Fruit fly (Drosophila melanogaster) whole organism, prepupa: ENCODE results near the gene CG10700.

Experiments
- Blimp-1 ChIP-seq: fragments of 200-800 bp; sonication (Bioruptor generic); optimal IDR thresholded peaks from 3 replicates; lab custom pipeline; 2017; ENCODE audit warnings: missing biosample characterization, missing genetic modification characterization, mild to moderate bottlenecking, moderate library complexity, missing genetic modification reagents
- CG10631 ChIP-seq: fragments of 200-800 bp; sonication (Bioruptor generic); optimal IDR thresholded peaks from 2 replicates; lab custom pipeline; 2016; ENCODE audit warnings: missing biosample characterization, missing genetic modification characterization
- CG10669 ChIP-seq: fragments of 200-800 bp; sonication (Bioruptor generic); optimal IDR thresholded peaks from 3 replicates; lab custom pipeline; 2018; ENCODE audit warnings: missing biosample characterization, mild to moderate bottlenecking, missing genetic modification characterization, moderate library complexity
- CG11294 ChIP-seq: fragments of 200-800 bp; sonication (Bioruptor generic); IDR thresholded peaks from 2 replicates; pipeline ENCODE4 v1.3.6; 2022; ENCODE audit warnings: missing biosample characterization, missing genetic modification characterization
- CG11902 ChIP-seq: fragments of 200-800 bp; sonication (Bioruptor generic); optimal IDR thresholded peaks from 3 replicates; lab custom pipeline; 2016; ENCODE audit warnings: missing biosample characterization, missing genetic modification characterization
- CG15336 ChIP-seq: fragments of 200-800 bp; sonication (Bioruptor generic); IDR thresholded peaks from 2 replicates; pipeline ENCODE4 v1.3.6; 2022; ENCODE audit warnings: missing biosample characterization, missing genetic modification characterization
- CG1621 ChIP-seq: fragments of 200-800 bp; sonication (Bioruptor generic); optimal IDR thresholded peaks from 3 replicates; lab custom pipeline; 2018; ENCODE audit warnings: missing biosample characterization, mild to moderate bottlenecking, missing genetic modification characterization
- CG16779 ChIP-seq: fragments of 200-800 bp; sonication (Bioruptor generic); optimal IDR thresholded peaks from 3 replicates; lab custom pipeline; 2017; ENCODE audit warnings: missing biosample characterization, mild to moderate bottlenecking, missing genetic modification characterization
- CG3032 ChIP-seq: fragments of 200-800 bp; optimal IDR thresholded peaks from 2 replicates; lab custom pipeline; 2019; ENCODE audit warnings: missing biosample characterization, mild to moderate bottlenecking, missing genetic modification characterization, moderate library complexity
- CG31627 ChIP-seq: fragments of 200-800 bp; sonication (Bioruptor generic); optimal IDR thresholded peaks from 3 replicates; lab custom pipeline; 2016; ENCODE audit warnings: missing biosample characterization, missing genetic modification characterization
- CG32006 ChIP-seq: fragments of 200-800 bp; sonication (Bioruptor generic); optimal IDR thresholded peaks from 3 replicates; lab custom pipeline; 2017; ENCODE audit warnings: missing biosample characterization, mild to moderate bottlenecking, missing genetic modification characterization
- CG34406 ChIP-seq: fragments of 200-800 bp; sonication (Bioruptor generic); optimal IDR thresholded peaks from 3 replicates; lab custom pipeline; 2016; ENCODE audit warnings: missing biosample characterization, missing genetic modification characterization
- CG3919 ChIP-seq: fragments of 200-800 bp; sonication (Bioruptor generic); optimal IDR thresholded peaks from 3 replicates; lab custom pipeline; 2016; ENCODE audit warnings: missing biosample characterization, missing genetic modification characterization
- CG4318 ChIP-seq: fragments of 200-800 bp; sonication (Bioruptor generic); optimal IDR thresholded peaks from 3 replicates; lab custom pipeline; 2017; ENCODE audit warnings: missing biosample characterization, mild to moderate bottlenecking, missing genetic modification characterization
- CG6163 ChIP-seq: fragments of 200-800 bp; sonication (Bioruptor generic); IDR thresholded peaks from 3 replicates; pipeline ENCODE4 v1.3.6; 2022; ENCODE audit warnings: missing biosample characterization, missing genetic modification characterization
- CG6808 ChIP-seq: fragments of 200-800 bp; sonication (Bioruptor generic); optimal IDR thresholded peaks from 3 replicates; lab custom pipeline; 2017; ENCODE audit warnings: missing biosample characterization, missing genetic modification characterization, mild to moderate bottlenecking, moderate library complexity, missing genetic modification reagents
- CG6854 ChIP-seq: fragments of 200-800 bp; sonication (Bioruptor generic); optimal IDR thresholded peaks from 2 replicates; lab custom pipeline; 2017; ENCODE audit warnings: missing biosample characterization, mild to moderate bottlenecking, missing genetic modification characterization
- CG7368 ChIP-seq: fragments of 200-800 bp; sonication (Bioruptor generic); optimal IDR thresholded peaks from 3 replicates; lab custom pipeline; 2016; ENCODE audit warnings: missing biosample characterization, missing genetic modification characterization
- CG8119 ChIP-seq: fragments of 200-800 bp; sonication (Bioruptor generic); IDR thresholded peaks from 3 replicates; pipeline ENCODE4 v1.3.6; 2022; ENCODE audit warnings: missing biosample characterization, missing genetic modification characterization
- CG8319 ChIP-seq: fragments of 200-800 bp; sonication (Bioruptor generic); optimal IDR thresholded peaks from 3 replicates; lab custom pipeline; 2016; ENCODE audit warnings: missing biosample characterization, missing genetic modification characterization
- CG8632 ChIP-seq: fragments of 200-800 bp; sonication (Bioruptor generic); optimal IDR thresholded peaks from 3 replicates; lab custom pipeline; 2016; ENCODE audit warnings: missing biosample characterization, missing genetic modification characterization
- CG9139 ChIP-seq: fragments of 200-800 bp; sonication (Bioruptor generic); optimal IDR thresholded peaks from 3 replicates; lab custom pipeline; 2017; ENCODE audit warnings: missing biosample characterization, mild to moderate bottlenecking, missing genetic modification characterization
- Eip75B ChIP-seq: fragments of 200-800 bp; sonication (Bioruptor generic); optimal IDR thresholded peaks from 3 replicates; lab custom pipeline; 2016; ENCODE audit warnings: missing biosample characterization, missing genetic modification characterization
- Eip78C ChIP-seq: fragments of 200-800 bp; sonication (Bioruptor generic); peaks from one replicate; lab custom pipeline; 2016; ENCODE audit warnings: missing biosample characterization, missing genetic modification characterization
- Ets21C ChIP-seq: fragments of 200-800 bp; sonication (Bioruptor generic); optimal IDR thresholded peaks from 3 replicates; lab custom pipeline; 2016; ENCODE audit warnings: missing biosample characterization, missing genetic modification characterization
- Ets96B ChIP-seq: fragments of 200-800 bp; optimal IDR thresholded peaks from 2 replicates; lab custom pipeline; 2019; ENCODE audit warnings: missing biosample characterization, mild to moderate bottlenecking, missing genetic modification characterization, moderate library complexity
- Hr38 ChIP-seq: sonication (Bioruptor generic); optimal IDR thresholded peaks from 2 replicates; lab custom pipeline; 2016; ENCODE audit warnings: missing biosample characterization, missing genetic modification characterization
- Hr39 ChIP-seq: fragments of 200-800 bp; sonication (Bioruptor generic); optimal IDR thresholded peaks from 2 replicates; lab custom pipeline; 2016; ENCODE audit warnings: missing biosample characterization, missing genetic modification characterization
- Hr4 ChIP-seq: fragments of 200-800 bp; sonication (Bioruptor generic); optimal IDR thresholded peaks from 3 replicates; lab custom pipeline; 2016; ENCODE audit warnings: missing biosample characterization, missing genetic modification characterization
- Lpt ChIP-seq: fragments of 200-800 bp; sonication (Bioruptor generic); optimal IDR thresholded peaks from 3 replicates; lab custom pipeline; 2016; ENCODE audit warnings: missing biosample characterization, missing genetic modification characterization
- Met ChIP-seq: fragments of 200-800 bp; sonication (Bioruptor generic); optimal IDR thresholded peaks from 3 replicates; lab custom pipeline; 2016; ENCODE audit warnings: missing biosample characterization, missing genetic modification characterization
- Smox ChIP-seq: fragments of 200-800 bp; sonication (Bioruptor generic); optimal IDR thresholded peaks from 3 replicates; lab custom pipeline; 2016; ENCODE audit warnings: missing biosample characterization, missing genetic modification characterization
- Sox102F ChIP-seq: fragments of 200-800 bp; sonication (Bioruptor generic); optimal IDR thresholded peaks from 2 replicates; lab custom pipeline; 2016; ENCODE audit warnings: missing biosample characterization, mild to moderate bottlenecking, missing genetic modification characterization
- Sox14 ChIP-seq: fragments of 200-800 bp; sonication (Bioruptor generic); optimal IDR thresholded peaks from 3 replicates; lab custom pipeline; 2016; ENCODE audit warnings: missing biosample characterization, missing genetic modification characterization
- Sox15 ChIP-seq: fragments of 200-800 bp; sonication (Bioruptor generic); optimal IDR thresholded peaks from 3 replicates; lab custom pipeline; 2016; ENCODE audit warnings: missing biosample characterization, missing genetic modification characterization
- achi ChIP-seq: fragments of 200-800 bp; sonication (Bioruptor generic); optimal IDR thresholded peaks from 3 replicates; lab custom pipeline; 2016; ENCODE audit warnings: missing biosample characterization, missing genetic modification characterization
- acj6 ChIP-seq: fragments of 200-800 bp; sonication (Bioruptor generic); optimal IDR thresholded peaks from 3 replicates; lab custom pipeline; 2016; ENCODE audit warnings: missing biosample characterization, missing genetic modification characterization
- dac ChIP-seq: fragments of 200-800 bp; sonication (Bioruptor generic); optimal IDR thresholded peaks from 2 replicates; lab custom pipeline; 2017; ENCODE audit warnings: missing biosample characterization, mild to moderate bottlenecking, missing genetic modification characterization
- eg ChIP-seq: fragments of 200-800 bp; sonication (Bioruptor generic); IDR thresholded peaks from 3 replicates; pipeline ENCODE4 v1.3.6; 2022; ENCODE audit warnings: missing biosample characterization, missing genetic modification characterization
- esn ChIP-seq: fragments of 200-800 bp; sonication (Bioruptor generic); optimal IDR thresholded peaks from 2 replicates; lab custom pipeline; 2016; ENCODE audit warnings: missing biosample characterization, mild to moderate bottlenecking, missing genetic modification characterization, moderate library complexity
- fd59A ChIP-seq: fragments of 200-800 bp; sonication (Bioruptor generic); optimal IDR thresholded peaks from 2 replicates; lab custom pipeline; 2017; ENCODE audit warnings: missing biosample characterization, mild to moderate bottlenecking, missing genetic modification characterization, missing genetic modification reagents
- fd85E ChIP-seq: fragments of 200-800 bp; sonication (Bioruptor generic); optimal IDR thresholded peaks from 3 replicates; lab custom pipeline; 2016; ENCODE audit warnings: missing biosample characterization, missing genetic modification characterization
- fkh ChIP-seq: fragments of 200-800 bp; sonication (Bioruptor generic); optimal IDR thresholded peaks from 3 replicates; lab custom pipeline; 2017; ENCODE audit warnings: missing biosample characterization, mild to moderate bottlenecking, missing genetic modification characterization, moderate library complexity
- lz ChIP-seq: fragments of 200-800 bp; sonication (Bioruptor generic); optimal IDR thresholded peaks from 3 replicates; lab custom pipeline; 2016; ENCODE audit warnings: missing biosample characterization, missing genetic modification characterization
- net ChIP-seq: fragments of 200-800 bp; sonication (Bioruptor generic); optimal IDR thresholded peaks from 3 replicates; lab custom pipeline; 2016; ENCODE audit warnings: missing biosample characterization, missing genetic modification characterization
- pdm3 ChIP-seq: fragments of 200-800 bp; sonication (Bioruptor generic); optimal IDR thresholded peaks from 3 replicates; lab custom pipeline; 2016; ENCODE audit warnings: missing biosample characterization, missing genetic modification characterization
- salr ChIP-seq, 2 experiments: fragments of 200-800 bp; sonication (Bioruptor generic); optimal IDR thresholded peaks; 3 replicates each; lab custom pipeline; 2016 to 2018; ENCODE audit warnings: missing biosample characterization in 2 of 2, missing genetic modification characterization in 2 of 2, mild to moderate bottlenecking in 1 of 2
- spab ChIP-seq: fragments of 200-800 bp; sonication (Bioruptor generic); optimal IDR thresholded peaks from 2 replicates; lab custom pipeline; 2017; ENCODE audit warnings: missing biosample characterization, mild to moderate bottlenecking, missing genetic modification characterization, missing genetic modification reagents
- ss ChIP-seq, 2 experiments: fragments of 200-800 bp; sonication (Bioruptor generic); optimal IDR thresholded peaks; 2 replicates in 1 of 2; 3 replicates in 1 of 2; lab custom pipeline; 2017 to 2018; ENCODE audit warnings: mild to moderate bottlenecking in 2 of 2, missing biosample characterization in 2 of 2, missing genetic modification characterization in 2 of 2, moderate library complexity in 1 of 2
- svp ChIP-seq: fragments of 200-800 bp; sonication (Bioruptor generic); peaks from one replicate; lab custom pipeline; 2016; ENCODE audit warnings: missing biosample characterization, missing genetic modification characterization
- topi ChIP-seq: fragments of 200-800 bp; sonication (Bioruptor generic); optimal IDR thresholded peaks from 3 replicates; lab custom pipeline; 2016; ENCODE audit warnings: missing biosample characterization, missing genetic modification characterization
- vri ChIP-seq: fragments of 200-800 bp; sonication (Bioruptor generic); optimal IDR thresholded peaks from 3 replicates; lab custom pipeline; 2016; ENCODE audit warnings: missing biosample characterization, mild to moderate bottlenecking, missing genetic modification characterization

CG10700 gene

DNA sequence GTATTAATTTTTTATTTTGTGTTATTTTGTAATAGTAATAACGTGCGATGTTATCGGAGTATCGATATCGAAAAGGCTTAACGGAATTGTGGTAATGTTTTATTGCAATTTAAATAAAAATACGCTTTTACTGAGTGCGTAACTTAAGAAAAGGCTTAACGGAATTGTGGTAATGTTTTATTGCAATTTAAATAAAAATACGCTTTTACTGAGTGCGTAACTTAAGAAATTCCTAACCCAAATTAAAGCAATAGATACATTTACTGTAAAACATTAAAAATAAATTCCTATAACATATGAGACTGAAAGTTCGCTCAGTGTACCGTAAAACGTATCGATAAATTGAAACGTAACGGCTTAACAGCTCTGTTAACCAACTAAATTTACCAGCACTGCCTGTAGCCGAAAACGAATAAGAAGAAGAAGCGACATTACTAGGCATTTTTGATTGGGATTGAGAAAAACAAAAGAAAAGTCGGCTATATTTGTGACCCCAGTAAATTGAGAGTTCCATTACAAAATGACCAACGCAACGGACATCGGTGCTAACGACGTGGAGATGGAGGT, 27.2 kb downstream of the CG10700 start, which contains the start of gene Rpn3:
TSS of gene Rpn3 (plus strand) at position 257 of the 567 bp plus-strand sequence.
- TF ChIP-seq lz (peak; percentile 89), Sox102F (GFP tag; lab: Kevin White, UChicago) (no peak), achi (GFP tag; lab: Kevin White, UChicago) (peak; percentile 77), CG32006 (GFP tag; lab: Kevin White, UChicago) (peak; percentile 80), vri (no peak), svp (GFP tag; lab: Kevin White, UChicago) (no peak), CG8119 (GFP tag; lab: Robert Waterston, UW) (peak; percentile 86), Hr4 (GFP tag; lab: Kevin White, UChicago) (no peak), dac (GFP tag; lab: Kevin White, UChicago) (peak; percentile 56), fd85E (GFP tag; lab: Kevin White, UChicago) (no peak), CG31627 (GFP tag; lab: Kevin White, UChicago) (peak; percentile 86), CG4318 (GFP tag; lab: Kevin White, UChicago) (no peak), CG6854 (no peak), Hr38 (GFP tag; lab: Kevin White, UChicago) (peak; percentile 26), spab (GFP tag; lab: Kevin White, UChicago) (no peak), CG8632 (GFP tag; lab: Kevin White, UChicago) (peak; percentile 80), Lpt (GFP tag; lab: Kevin White, UChicago) (peak; percentile 71), Ets21C (GFP tag; lab: Kevin White, UChicago) (peak; percentile 77), CG6808 (no peak), pdm3 (GFP tag; lab: Kevin White, UChicago) (peak; percentile 90), fd59A (peak; percentile 56), fkh (GFP tag; lab: Kevin White, UChicago) (no peak), CG3919 (GFP tag; lab: Kevin White, UChicago) (peak; percentile 82), CG15336 (GFP tag; lab: Robert Waterston, UW) (peak; percentile 86), CG16779 (tag; lab: Kevin White, UChicago) (no peak), CG11294 (GFP tag; lab: Robert Waterston, UW) (peak; percentile 58; the same call in 1 of the 2 replicates), Blimp-1 (GFP tag; lab: Kevin White, UChicago) (no peak), CG9139 (no peak), acj6 (GFP tag; lab: Kevin White, UChicago) (peak; percentile 88), topi (GFP tag; lab: Kevin White, UChicago) (peak; percentile 82), esn (GFP tag; lab: Kevin White, UChicago) (peak; percentile 91), Hr39 (GFP tag; lab: Kevin White, UChicago) (peak; percentile 86), Eip78C (GFP tag; lab: Kevin White, UChicago) (peak; percentile 90), CG3032 (tag; lab: Kevin White, UChicago) (peak; percentile 74), Smox (GFP tag; lab: Kevin White, UChicago) (no peak), Met (GFP tag; lab: Kevin White, UChicago) (peak; percentile 88), CG10669 (GFP tag; lab: Kevin White, UChicago) (peak; percentile 75), net (GFP tag; lab: Kevin White, UChicago) (peak; percentile 75), Sox14 (GFP tag; lab: Kevin White, UChicago) (peak; percentile 86), CG11902 (GFP tag; lab: Kevin White, UChicago) (peak; percentile 56), Ets96B (tag; lab: Kevin White, UChicago) (peak; percentile 83), eg (GFP tag; lab: Robert Waterston, UW) (peak; percentile 91), salr (GFP tag; optimal IDR thresholded peaks at IDR 0.05; lab: Kevin White, UChicago) (peak in 1 of 2 experiments; percentile 1), CG1621 (tag; lab: Kevin White, UChicago) (peak; percentile 71), CG8319 (GFP tag; lab: Kevin White, UChicago) (peak; percentile 62), CG6163 (GFP tag; lab: Robert Waterston, UW) (peak; percentile 92), ss (GFP tag; optimal IDR thresholded peaks at IDR 0.05; lab: Kevin White, UChicago) (peak in 1 of 2 experiments; percentile 68), CG10631 (GFP tag; lab: Kevin White, UChicago) (no peak), CG34406 (GFP tag; lab: Kevin White, UChicago) (peak; percentile 84), CG7368 (GFP tag; lab: Kevin White, UChicago) (peak; percentile 77), Eip75B (GFP tag; lab: Kevin White, UChicago) (peak; percentile 84), Sox15 (GFP tag; lab: Kevin White, UChicago) (peak; percentile 65)
